Worm (Caenorhabditis elegans) whole organism, L4/young adult: ENCODE results near the gene T10B10.8.

Source experiments
- dao-5 ChIP-seq: sonication (generic microtip); optimal IDR thresholded peaks from 2 replicates; lab custom pipeline; 2016; ENCODE audit warnings: missing genotype, missing genetic modification characterization, moderate library complexity, missing compliant biosample characterization
- him-1 ChIP-seq: sonication (generic microtip); optimal IDR thresholded peaks from 2 replicates; lab custom pipeline; 2016; ENCODE audit warnings: missing genotype, missing genetic modification reagents, missing genetic modification characterization, missing compliant biosample characterization

ce11 chrX:15148831-15149230, 17.2 kb downstream of the T10B10.8 start:
- TF ChIP-seq dao-5 (tag; lab: Kevin White, UChicago) (no peak), him-1 (tag; lab: Kevin White, UChicago) (no peak)
